Worm (Caenorhabditis elegans) whole organism, L4 larva: ENCODE results near the gene ZK105.13.
A peak's percentile ranks its signal among the peaks of the same experiment; 100 is the strongest.

ENCODE experiments used
- ceh-32 ChIP-seq: sonication (generic microtip); optimal IDR thresholded peaks from 2 replicates; lab custom pipeline; 2016; ENCODE audit warnings: mild to moderate bottlenecking, missing genetic modification characterization, missing compliant biosample characterization; ENCODE audit not compliant: poor library complexity
- cey-2 ChIP-seq: sonication (generic microtip); optimal IDR thresholded peaks from 3 replicates; lab custom pipeline; 2017; ENCODE audit warnings: missing genetic modification characterization, mild to moderate bottlenecking, missing compliant biosample characterization, antibody characterized with exemption, borderline replicate concordance; ENCODE audit not compliant: insufficient read depth
- dpl-1 ChIP-seq: fragments of 150-350 bp; optimal IDR thresholded peaks from 2 replicates; lab custom pipeline; 2014; ENCODE audit warnings: missing biosample characterization, missing genetic modification reagents, missing genetic modification characterization
- nhr-11 ChIP-seq: fragments of 150-350 bp; optimal IDR thresholded peaks from 2 replicates; lab custom pipeline; 2014; ENCODE audit warnings: missing biosample characterization, missing genetic modification characterization
- set-16 ChIP-seq: fragments of 200-800 bp; sonication (Bioruptor generic); IDR thresholded peaks from 2 replicates; pipeline ENCODE4 v1.3.6; 2022; ENCODE audit warnings: missing genetic modification reagents, missing genetic modification characterization, missing compliant biosample characterization
- spr-1 ChIP-seq: sonication (generic microtip); optimal IDR thresholded peaks from 2 replicates; lab custom pipeline; 2016; ENCODE audit warnings: mild to moderate bottlenecking, missing genetic modification characterization, missing compliant biosample characterization

DNA sequence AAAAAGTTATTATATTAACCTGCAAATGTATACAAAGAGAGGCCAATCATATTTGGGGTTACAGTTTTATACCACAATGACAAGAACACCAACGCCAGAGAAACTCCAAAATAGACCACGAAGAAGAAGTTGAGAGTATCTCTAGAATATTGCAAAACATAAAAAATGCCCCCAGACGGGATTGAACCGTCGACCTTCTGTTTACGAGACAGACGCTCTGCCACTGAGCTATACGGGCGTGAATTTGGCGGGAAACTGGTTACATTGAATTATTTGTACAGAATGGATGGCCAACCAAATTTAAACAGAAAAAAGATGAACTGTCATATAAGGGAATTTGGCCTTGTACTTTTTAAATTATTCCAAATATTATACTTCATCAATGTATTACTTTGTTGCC is 17.5 kb upstream of the ZK105.13 start:
- TF ChIP-seq nhr-11 (no peak), set-16 (GFP tag; lab: Robert Waterston, UW) (no peak), spr-1 (tag; lab: Kevin White, UChicago) (no peak), ceh-32 (tag; lab: Kevin White, UChicago) (no peak), cey-2 (tag; lab: Kevin White, UChicago) (no peak), dpl-1 (GFP tag; lab: Kevin White, UChicago) (peak; percentile 38)
